Fruit fly (Drosophila melanogaster) Kc167 (cell line): ENCODE data around the gene SdhBL.

ENCODE experiments used
- Myc ChIP-seq: fragments of >200 bp; optimal IDR thresholded peaks from 2 replicates; lab custom pipeline; 2017; ENCODE audit warnings: missing external identifiers
- insv ChIP-seq: fragments of >200 bp; optimal IDR thresholded peaks from 3 replicates; lab custom pipeline; 2018; ENCODE audit warnings: missing external identifiers
- psq ChIP-seq: fragments of >200 bp; optimal IDR thresholded peaks from 2 replicates; lab custom pipeline; 2017; ENCODE audit warnings: missing external identifiers
- ttk ChIP-seq: sonication (Bioruptor generic); optimal IDR thresholded peaks from 2 replicates; lab custom pipeline; 2017; ENCODE audit warnings: missing external identifiers

dm6 chrX:18924713-18925112, 30.5 kb downstream of the SdhBL start:
- TF ChIP-seq Myc (lab: Kevin White, UChicago) (no peak), ttk (no peak), insv (no peak), psq (lab: Kevin White, UChicago) (no peak)
